Fruit fly (Drosophila melanogaster) Kc167 (cell line): ENCODE results near the gene Src64B.

Experiments
- Myc ChIP-seq: fragments of >200 bp; optimal IDR thresholded peaks from 2 replicates; lab custom pipeline; 2017; ENCODE audit warnings: missing external identifiers
- Sin3A ChIP-seq: fragments of >200 bp; optimal IDR thresholded peaks from 2 replicates; lab custom pipeline; 2018; ENCODE audit warnings: missing external identifiers
- h ChIP-seq: fragments of >200 bp; optimal IDR thresholded peaks from 3 replicates; lab custom pipeline; 2018; ENCODE audit warnings: missing external identifiers
- insv ChIP-seq: fragments of >200 bp; optimal IDR thresholded peaks from 3 replicates; lab custom pipeline; 2018; ENCODE audit warnings: missing external identifiers
- psq ChIP-seq: fragments of >200 bp; optimal IDR thresholded peaks from 2 replicates; lab custom pipeline; 2017; ENCODE audit warnings: missing external identifiers
- ttk ChIP-seq: sonication (Bioruptor generic); optimal IDR thresholded peaks from 2 replicates; lab custom pipeline; 2017; ENCODE audit warnings: missing external identifiers

The Src64B gene

DNA sequence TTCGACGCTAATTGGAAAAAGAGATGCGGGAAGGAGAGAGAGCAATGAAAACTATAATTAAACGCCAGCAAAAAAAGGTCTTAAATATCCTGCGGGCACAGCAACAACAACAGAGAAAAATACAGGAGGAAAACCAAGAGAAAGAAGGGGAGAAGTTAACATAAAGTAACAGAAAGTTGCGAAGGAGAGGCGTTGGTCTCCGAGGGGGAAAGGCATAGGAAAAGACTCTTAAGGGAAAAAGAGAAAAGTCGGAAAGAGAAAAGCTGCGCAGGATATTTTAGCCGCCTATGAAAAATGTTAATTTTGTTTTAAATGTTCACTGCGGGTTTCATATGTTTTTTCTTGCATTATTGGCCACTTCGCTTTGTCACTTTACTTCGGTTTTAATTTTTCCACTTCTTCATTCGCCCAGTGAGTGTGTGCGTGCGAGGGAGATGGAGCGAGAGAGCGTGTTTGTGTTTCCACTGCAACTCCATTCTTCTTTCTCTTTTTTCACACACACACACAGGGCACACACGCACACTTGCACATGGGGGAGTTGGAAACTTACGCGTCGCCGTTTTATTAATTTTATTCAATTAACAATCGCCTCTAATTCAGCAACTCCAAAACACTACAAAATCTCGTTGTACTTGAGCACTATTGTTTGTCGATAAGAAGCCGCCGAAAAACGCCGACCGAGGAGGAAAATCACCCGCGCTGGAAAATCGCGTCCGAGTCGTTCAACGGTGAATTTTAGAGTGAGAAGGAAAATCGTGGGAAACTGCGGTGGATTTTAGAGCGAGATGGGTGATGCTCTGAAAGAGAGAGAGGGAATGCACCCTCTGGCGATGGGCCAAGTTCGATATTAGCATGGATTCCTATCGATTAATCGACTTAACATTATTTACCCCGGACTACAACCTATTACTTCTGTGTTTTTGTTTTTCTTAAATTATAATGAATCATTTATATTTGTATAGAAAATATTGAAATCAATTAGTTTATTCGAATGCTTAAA is at the start of gene Src64B:
TSS of gene Src64B (minus strand) at position 810 of the 1,000 bp plus-strand sequence.
- TF ChIP-seq ttk (lab: Kevin White, UChicago): no peak
- no peak for TF ChIP-seq insv (lab: Kevin White, UChicago)

DNA sequence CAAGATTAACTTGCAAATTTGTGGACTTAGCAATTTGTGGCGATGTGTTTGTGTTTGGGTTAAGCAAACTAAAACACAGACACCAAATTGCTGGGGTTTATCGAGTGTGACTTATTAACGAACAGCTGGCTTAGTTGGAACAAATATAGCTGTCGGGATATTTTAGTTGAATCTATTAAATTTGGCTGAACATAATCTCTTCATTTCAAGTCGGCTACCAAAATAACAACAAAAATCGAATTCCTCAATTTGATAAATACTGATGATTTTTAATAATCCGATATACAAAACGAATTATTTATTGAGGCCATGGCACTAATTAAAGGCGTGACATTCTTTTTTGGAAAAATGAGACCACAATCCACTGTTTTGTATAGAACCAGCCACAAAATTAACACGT is 41.3 kb upstream of the Src64B start, which contains the start of gene CG32236:
TSS of gene CG32236 (minus strand) at position 101 of the 400 bp plus-strand sequence.
- TF ChIP-seq ttk (lab: Kevin White, UChicago) (no peak), insv (lab: Kevin White, UChicago) (no peak), Sin3A (lab: Kevin White, UChicago) (no peak), Myc (no peak), psq (lab: Kevin White, UChicago) (no peak), h (lab: Kevin White, UChicago) (no peak)

DNA sequence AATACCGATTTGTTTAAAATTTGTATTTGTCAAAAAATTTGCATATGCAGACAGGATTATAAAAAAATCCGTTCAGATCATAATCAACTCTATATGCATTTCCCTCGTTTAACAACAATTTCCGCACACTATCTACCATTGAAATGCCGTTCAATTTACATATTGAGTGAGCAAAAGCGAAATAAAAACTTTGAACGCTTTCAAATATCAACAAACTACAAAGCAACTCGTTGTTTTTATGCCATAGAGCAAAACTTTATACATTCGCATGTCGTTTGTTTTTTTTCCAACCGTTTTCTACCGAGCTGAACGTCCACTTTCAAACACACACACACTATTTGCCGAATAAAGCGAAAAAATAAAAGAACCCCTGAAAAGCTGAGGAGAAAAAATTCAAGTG is 22.0 kb upstream of the Src64B start, which contains the start of gene TTLL1B:
TSS of gene TTLL1B (plus strand) at position 301 of the 400 bp plus-strand sequence.
- TF ChIP-seq ttk (lab: Kevin White, UChicago) (no peak), Myc (no peak), h (lab: Kevin White, UChicago) (no peak)

DNA sequence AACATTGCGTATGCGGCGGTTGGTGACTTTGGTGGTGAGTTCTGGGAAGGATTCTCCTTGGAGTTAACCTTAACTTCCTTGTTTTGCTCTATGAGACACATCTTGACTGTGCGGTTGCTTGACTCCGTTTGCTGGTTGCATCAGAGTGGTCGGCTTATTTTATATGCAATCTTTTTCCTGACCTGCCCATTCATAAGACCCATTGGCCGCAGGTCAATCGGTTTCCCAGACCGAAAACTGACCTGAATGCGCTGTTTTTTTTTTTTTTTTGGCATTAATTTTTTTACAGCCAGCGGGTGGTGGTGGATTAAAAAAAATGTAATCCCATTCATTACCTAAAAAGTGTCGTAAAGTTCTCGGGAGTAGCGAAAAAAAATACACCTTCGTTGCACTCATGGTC is 8.7 kb upstream of the Src64B start, which contains the start of gene CG13716:
TSS of gene CG13716 (minus strand) at position 101 of the 400 bp plus-strand sequence.
- TF ChIP-seq insv (lab: Kevin White, UChicago) (no peak), Sin3A (lab: Kevin White, UChicago) (no peak), psq (lab: Kevin White, UChicago) (no peak), ttk (lab: Kevin White, UChicago) (no peak), h (lab: Kevin White, UChicago) (no peak), Myc (no peak)

dm6 chr3L:4627012-4627411 is 1.0 kb upstream of the Src64B start:
- TF ChIP-seq ttk (lab: Kevin White, UChicago) (no peak), Sin3A (lab: Kevin White, UChicago) (no peak)

DNA sequence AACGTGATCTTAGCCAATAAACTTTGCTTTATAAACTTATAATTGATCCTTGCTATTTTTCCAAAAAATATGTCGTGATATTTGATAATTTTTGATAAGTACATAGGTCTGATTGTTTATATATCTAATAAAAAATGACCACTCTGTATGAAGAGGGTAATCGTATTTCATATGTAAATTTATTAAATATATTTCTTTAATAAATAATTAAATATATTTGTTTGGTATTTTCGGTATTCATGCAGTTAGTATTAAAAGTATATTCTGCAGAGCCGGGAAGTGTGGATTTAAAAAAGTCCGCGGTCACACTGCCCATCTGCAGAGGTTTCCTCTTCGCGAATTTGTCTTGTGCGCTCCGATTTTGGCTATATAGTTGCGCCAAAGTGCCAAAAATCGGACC is 438 bp upstream of the Src64B start, which contains the start of gene HDAC1:
TSS of gene HDAC1 (plus strand) at position 301 of the 400 bp plus-strand sequence.
- TF ChIP-seq insv (lab: Kevin White, UChicago) (no peak), h (lab: Kevin White, UChicago) (no peak), Myc (no peak), ttk (lab: Kevin White, UChicago) (no peak), Sin3A (lab: Kevin White, UChicago) (no peak), psq (lab: Kevin White, UChicago) (no peak)

DNA sequence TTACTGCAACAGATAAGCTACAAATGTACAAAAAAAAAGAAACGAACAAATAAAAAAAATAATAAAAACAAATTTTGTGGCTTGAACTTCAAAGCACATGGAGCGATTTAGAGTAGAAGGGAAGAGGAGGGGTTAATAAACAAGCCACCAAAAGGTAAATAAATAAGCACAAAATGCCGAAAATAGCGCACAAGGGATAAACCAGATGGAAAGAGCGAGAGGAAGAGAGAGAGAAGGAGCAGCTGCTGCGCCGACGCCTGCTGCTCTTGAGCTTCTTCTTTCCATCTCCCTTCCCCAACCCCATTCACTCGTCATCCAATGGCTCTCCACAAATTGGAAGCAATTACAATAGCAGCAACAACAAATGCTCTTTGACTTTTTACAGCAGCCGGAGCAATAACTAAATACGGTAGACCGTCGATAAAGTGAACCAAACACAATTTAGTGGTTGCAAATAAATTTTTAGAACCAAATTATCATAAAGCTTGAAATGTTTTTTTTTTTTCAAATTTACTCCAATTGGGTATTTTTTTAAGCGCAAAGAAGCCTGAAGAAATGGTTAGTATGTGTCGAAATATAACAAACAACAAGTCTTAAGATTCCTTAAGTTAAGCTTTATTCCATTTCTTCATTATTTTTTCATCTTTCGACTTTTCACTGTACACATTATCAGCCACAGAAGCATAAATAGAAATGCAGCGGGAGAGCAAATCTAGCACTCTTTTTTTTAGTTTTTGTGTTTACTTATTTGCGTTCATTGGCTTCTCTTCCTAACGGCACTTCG is 1.4 kb downstream of the Src64B start:
- TF ChIP-seq ttk (lab: Kevin White, UChicago) (no peak), psq (lab: Kevin White, UChicago) (no peak), Myc (no peak), h (lab: Kevin White, UChicago) (no peak), Sin3A (lab: Kevin White, UChicago) (no peak), insv (lab: Kevin White, UChicago) (no peak)

DNA sequence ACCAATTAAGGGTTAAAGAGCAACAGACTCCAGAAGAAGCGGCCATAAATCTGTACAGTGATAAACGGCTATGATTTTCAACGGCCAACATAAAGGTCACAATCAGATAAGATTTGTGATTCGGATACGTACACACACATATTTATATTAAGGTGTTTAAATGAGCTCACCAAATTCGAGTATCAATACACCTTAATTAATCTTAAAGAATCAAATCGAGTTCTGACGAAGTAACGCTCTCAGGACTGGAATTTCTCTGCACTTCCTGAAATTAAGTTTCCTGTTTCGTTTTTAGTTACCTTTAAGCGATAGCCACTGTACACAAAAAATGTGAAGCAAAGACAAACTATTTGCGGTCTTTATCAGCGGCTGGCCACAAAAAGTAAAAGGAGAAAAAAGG is 2.1 kb downstream of the Src64B start:
- TF ChIP-seq psq (lab: Kevin White, UChicago): no peak

DNA sequence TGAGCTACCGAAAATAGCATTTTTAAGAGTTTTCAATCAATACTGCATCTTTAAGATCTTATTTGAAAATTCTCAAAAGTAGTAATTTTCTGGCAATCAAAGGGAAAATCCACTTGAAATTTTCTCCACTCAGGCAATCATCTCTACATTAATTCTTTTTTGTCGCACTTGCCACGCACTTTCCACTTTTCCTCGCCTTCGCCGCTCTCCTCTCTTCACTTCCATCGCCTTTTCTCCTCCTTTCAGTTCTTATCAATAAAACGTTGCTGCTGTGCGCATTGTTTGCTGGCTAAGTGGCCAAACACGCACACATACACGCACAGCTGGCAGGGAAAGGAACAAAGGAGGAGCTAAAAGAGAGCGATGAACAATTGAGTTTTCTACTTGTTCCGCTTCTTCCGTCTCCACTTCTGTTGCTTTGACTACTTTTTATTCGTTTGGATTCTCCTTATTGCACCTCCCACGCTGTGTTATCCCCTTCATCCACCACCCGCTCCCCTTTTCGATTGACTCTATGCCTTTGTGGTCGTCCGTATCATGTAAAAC is 2.9 kb downstream of the Src64B start:
- TF ChIP-seq Sin3A (lab: Kevin White, UChicago) (no peak), h (lab: Kevin White, UChicago) (no peak), psq (lab: Kevin White, UChicago) (no peak), ttk (lab: Kevin White, UChicago) (no peak)

- TF ChIP-seq h (lab: Kevin White, UChicago) (no peak), Myc (no peak), Sin3A (lab: Kevin White, UChicago) (no peak), insv (lab: Kevin White, UChicago) (no peak), psq (lab: Kevin White, UChicago) (no peak), ttk (lab: Kevin White, UChicago) (no peak)
These were observed 5.1 kb downstream of the Src64B start, which contains the start of gene CG32246 for dm6 chr3L:4620919-4621318. CG32246 (plus strand) TSS chr3L:4621219.

- no peak for TF ChIP-seq psq (lab: Kevin White, UChicago)
- no peak for TF ChIP-seq Myc
- TF ChIP-seq h (lab: Kevin White, UChicago): no peak
- no peak for TF ChIP-seq insv (lab: Kevin White, UChicago)
- TF ChIP-seq ttk (lab: Kevin White, UChicago): no peak
- TF ChIP-seq Sin3A (lab: Kevin White, UChicago): no peak
These were observed 6.3 kb downstream of the Src64B start for dm6 chr3L:4619497-4620211.
